Worm (Caenorhabditis elegans) whole organism, L1 larva: ENCODE measurements around the gene K08D8.7.
A peak's percentile ranks its signal among the peaks of the same experiment; 100 is the strongest.

Experiments
- F16B12.6 ChIP-seq: fragments of 150-350 bp; optimal IDR thresholded peaks from 2 replicates; lab custom pipeline; 2014; ENCODE audit warnings: missing biosample characterization, missing genetic modification characterization
- alr-1 ChIP-seq: fragments of 200-800 bp; sonication (Bioruptor generic); optimal IDR thresholded peaks from 2 replicates; lab custom pipeline; 2018; ENCODE audit warnings: borderline replicate concordance, mild to moderate bottlenecking, missing genetic modification characterization, missing compliant biosample characterization
- ama-1 ChIP-seq: fragments of 150-350 bp; optimal IDR thresholded peaks from 2 replicates; lab custom pipeline; 2014
- ceh-63 ChIP-seq: fragments of 200-800 bp; sonication (Bioruptor generic); optimal IDR thresholded peaks from 2 replicates; lab custom pipeline; 2018; ENCODE audit warnings: mild to moderate bottlenecking, missing genetic modification characterization, missing compliant biosample characterization
- ceh-8 ChIP-seq: fragments of 200-800 bp; sonication (Bioruptor generic); optimal IDR thresholded peaks from 2 replicates; lab custom pipeline; 2018; ENCODE audit warnings: mild to moderate bottlenecking, missing genetic modification characterization, moderate library complexity, missing compliant biosample characterization
- ceh-88 ChIP-seq: fragments of 200-800 bp; sonication (Bioruptor generic); IDR thresholded peaks from 2 replicates; pipeline ENCODE4 v1.3.6; 2022; ENCODE audit warnings: missing genetic modification characterization, missing compliant biosample characterization
- ces-1 ChIP-seq: fragments of 150-350 bp; optimal IDR thresholded peaks from 2 replicates; lab custom pipeline; 2014; ENCODE audit warnings: missing biosample characterization, missing genetic modification reagents, missing genetic modification characterization
- dsc-1 ChIP-seq: sonication (generic microtip); optimal IDR thresholded peaks from 2 replicates; lab custom pipeline; 2016; ENCODE audit warnings: mild to moderate bottlenecking, missing genetic modification characterization, missing compliant biosample characterization
- efl-3 ChIP-seq: fragments of 200-800 bp; sonication (Bioruptor generic); optimal IDR thresholded peaks from 2 replicates; lab custom pipeline; 2018; ENCODE audit warnings: mild to moderate bottlenecking, missing genetic modification characterization, missing compliant biosample characterization
- elt-2 ChIP-seq: sonication (generic microtip); optimal IDR thresholded peaks from 2 replicates; lab custom pipeline; 2016; ENCODE audit warnings: missing genetic modification characterization, mild to moderate bottlenecking, inconsistent platforms, missing compliant biosample characterization, missing genetic modification reagents
- fkh-10 ChIP-seq: sonication (generic microtip); optimal IDR thresholded peaks from 2 replicates; lab custom pipeline; 2017; ENCODE audit warnings: missing biosample characterization, missing genetic modification reagents, missing genetic modification characterization
- fkh-4 ChIP-seq: sonication (generic microtip); optimal IDR thresholded peaks from 2 replicates; lab custom pipeline; 2016; ENCODE audit warnings: missing compliant biosample characterization, missing genetic modification characterization, borderline replicate concordance
- fkh-8 ChIP-seq: sonication (generic microtip); optimal IDR thresholded peaks from 2 replicates; lab custom pipeline; 2016; ENCODE audit warnings: mild to moderate bottlenecking, missing genetic modification characterization, missing compliant biosample characterization
- irx-1 ChIP-seq: sonication (generic microtip); optimal IDR thresholded peaks from 2 replicates; lab custom pipeline; 2016; ENCODE audit warnings: missing genetic modification characterization, missing compliant biosample characterization
- lin-14 ChIP-seq: fragments of 200-800 bp; sonication (Bioruptor generic); optimal IDR thresholded peaks from 2 replicates; lab custom pipeline; 2018; ENCODE audit warnings: mild to moderate bottlenecking, missing genetic modification characterization, moderate library complexity, missing compliant biosample characterization
- lin-15B ChIP-seq: fragments of 150-350 bp; sonication (generic microtip); optimal IDR thresholded peaks from 3 replicates; lab custom pipeline; 2014; ENCODE audit warnings: missing biosample characterization, missing genetic modification characterization
- lin-35 ChIP-seq, 2 experiments: fragments of 150-350 bp; optimal IDR thresholded peaks; 2 replicates each; lab custom pipeline; 2014; ENCODE audit warnings: missing biosample characterization in 2 of 2, missing genetic modification characterization in 2 of 2, missing genetic modification reagents in 2 of 2
- lin-39 ChIP-seq: fragments of 150-350 bp; optimal IDR thresholded peaks from 2 replicates; lab custom pipeline; 2014; ENCODE audit warnings: missing biosample characterization, missing genetic modification reagents, missing genetic modification characterization
- mab-9 ChIP-seq: fragments of 200-800 bp; sonication (Bioruptor generic); IDR thresholded peaks from 2 replicates; pipeline ENCODE4 v1.3.6; 2022; ENCODE audit warnings: missing genetic modification reagents, missing genetic modification characterization, missing compliant biosample characterization
- mef-2 ChIP-seq: fragments of 150-350 bp; optimal IDR thresholded peaks from 2 replicates; lab custom pipeline; 2014; ENCODE audit warnings: missing biosample characterization, missing genetic modification characterization
- nhr-12 ChIP-seq: sonication (generic microtip); optimal IDR thresholded peaks from 2 replicates; lab custom pipeline; 2017; ENCODE audit warnings: missing biosample characterization, missing genetic modification characterization
- nhr-19 ChIP-seq: fragments of 200-800 bp; sonication (Bioruptor generic); conservative IDR thresholded peaks from 2 replicates; pipeline ENCODE4 v1.3.6; 2022; ENCODE audit warnings: missing genetic modification characterization, missing compliant biosample characterization
- nhr-20 ChIP-seq: sonication (generic microtip); optimal IDR thresholded peaks from 2 replicates; lab custom pipeline; 2016; ENCODE audit warnings: mild to moderate bottlenecking, missing genetic modification characterization, missing compliant biosample characterization
- nhr-28 ChIP-seq: fragments of 150-350 bp; optimal IDR thresholded peaks from 2 replicates; lab custom pipeline; 2014; ENCODE audit warnings: missing biosample characterization, missing genetic modification characterization
- nhr-47 ChIP-seq: sonication (generic microtip); optimal IDR thresholded peaks from 2 replicates; lab custom pipeline; 2016; ENCODE audit warnings: mild to moderate bottlenecking, missing genetic modification characterization, moderate library complexity, missing compliant biosample characterization
- nhr-71 ChIP-seq: sonication (generic microtip); optimal IDR thresholded peaks from 2 replicates; lab custom pipeline; 2016; ENCODE audit warnings: mild to moderate bottlenecking, missing genetic modification characterization, moderate library complexity, missing compliant biosample characterization
- nhr-84 ChIP-seq: sonication (generic microtip); optimal IDR thresholded peaks from 2 replicates; lab custom pipeline; 2017; ENCODE audit warnings: missing biosample characterization, missing genetic modification characterization
- nhr-90 ChIP-seq: sonication (generic microtip); optimal IDR thresholded peaks from 2 replicates; lab custom pipeline; 2016; ENCODE audit warnings: mild to moderate bottlenecking, missing genetic modification characterization, missing compliant biosample characterization; ENCODE audit not compliant: poor library complexity
- pag-3 ChIP-seq: sonication (generic microtip); optimal IDR thresholded peaks from 2 replicates; lab custom pipeline; 2017; ENCODE audit warnings: missing genetic modification characterization, mild to moderate bottlenecking, missing compliant biosample characterization, antibody characterized with exemption, borderline replicate concordance; ENCODE audit not compliant: insufficient read depth
- pqm-1 ChIP-seq: sonication (generic microtip); optimal IDR thresholded peaks from 3 replicates; lab custom pipeline; 2017; ENCODE audit warnings: missing biosample characterization, missing genetic modification characterization
- skn-1 ChIP-seq: fragments of 150-350 bp; optimal IDR thresholded peaks from 2 replicates; lab custom pipeline; 2014; ENCODE audit warnings: missing biosample characterization, missing genetic modification characterization
- snpc-4 ChIP-seq: fragments of 150-350 bp; optimal IDR thresholded peaks from 2 replicates; lab custom pipeline; 2014; ENCODE audit warnings: missing biosample characterization, missing genetic modification characterization
- sup-37 ChIP-seq: fragments of 200-800 bp; sonication (Bioruptor generic); optimal IDR thresholded peaks from 2 replicates; lab custom pipeline; 2018; ENCODE audit warnings: mild to moderate bottlenecking, missing genetic modification characterization, missing compliant biosample characterization
- swsn-7 ChIP-seq: sonication (generic microtip); optimal IDR thresholded peaks from 2 replicates; lab custom pipeline; 2016; ENCODE audit warnings: missing genetic modification characterization, missing compliant biosample characterization
- tlp-1 ChIP-seq: fragments of 150-350 bp; optimal IDR thresholded peaks from 2 replicates; lab custom pipeline; 2014; ENCODE audit warnings: missing biosample characterization, missing genetic modification characterization
- unc-130 ChIP-seq: fragments of 150-350 bp; optimal IDR thresholded peaks from 2 replicates; lab custom pipeline; 2017; ENCODE audit warnings: missing biosample characterization, missing genetic modification characterization, inconsistent platforms
- unc-30 ChIP-seq: sonication (generic microtip); optimal IDR thresholded peaks from 2 replicates; lab custom pipeline; 2017; ENCODE audit warnings: missing biosample characterization, missing genetic modification characterization
- unc-62 ChIP-seq: fragments of 150-350 bp; optimal IDR thresholded peaks from 2 replicates; lab custom pipeline; 2014; ENCODE audit warnings: missing biosample characterization, missing genetic modification reagents, missing genetic modification characterization
- unc-86 ChIP-seq: sonication (generic microtip); optimal IDR thresholded peaks from 2 replicates; lab custom pipeline; 2016; ENCODE audit warnings: missing genetic modification characterization, missing compliant biosample characterization
- vab-15 ChIP-seq: sonication (generic microtip); optimal IDR thresholded peaks from 2 replicates; lab custom pipeline; 2017; ENCODE audit warnings: missing genotype, mild to moderate bottlenecking, missing genetic modification characterization, missing compliant biosample characterization
- xbp-1 ChIP-seq: sonication (generic microtip); optimal IDR thresholded peaks from 2 replicates; lab custom pipeline; 2016; ENCODE audit warnings: missing genetic modification characterization, missing compliant biosample characterization
- zag-1 ChIP-seq: fragments of 150-350 bp; optimal IDR thresholded peaks from 2 replicates; lab custom pipeline; 2014; ENCODE audit warnings: missing biosample characterization, missing genetic modification characterization
- zip-4 ChIP-seq: fragments of 200-800 bp; sonication (Bioruptor generic); optimal IDR thresholded peaks from 2 replicates; lab custom pipeline; 2018; ENCODE audit warnings: mild to moderate bottlenecking, missing genetic modification characterization, moderate library complexity, missing compliant biosample characterization
- ztf-4 ChIP-seq: fragments of 150-350 bp; optimal IDR thresholded peaks from 2 replicates; lab custom pipeline; 2014; ENCODE audit warnings: missing biosample characterization, missing genetic modification characterization

Gene K08D8.7

DNA sequence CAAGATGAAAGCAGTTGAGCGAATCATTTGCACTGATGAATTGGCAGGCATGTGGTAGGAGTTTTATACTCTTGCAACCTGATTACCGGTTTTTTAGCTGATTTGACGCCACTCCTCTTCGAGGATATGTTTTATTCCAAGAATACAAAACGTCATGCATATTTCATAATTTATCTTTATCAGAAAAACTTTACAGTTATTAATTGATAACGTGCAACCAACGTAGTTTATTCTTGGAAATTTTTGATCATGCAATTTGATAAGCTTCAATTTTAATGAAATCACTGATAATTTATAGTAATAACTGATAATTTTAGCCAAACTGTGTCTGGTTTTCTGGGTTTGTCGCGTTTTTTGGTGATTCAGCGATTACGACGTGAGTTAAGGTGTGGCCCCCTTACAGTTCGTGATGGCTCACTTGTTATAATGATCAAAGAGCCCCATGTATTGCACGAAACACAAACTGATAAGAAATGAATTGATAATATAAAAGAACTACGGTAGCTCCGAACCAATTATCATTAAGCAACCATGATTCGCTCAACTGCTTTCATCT is 39.7 kb downstream of the K08D8.7 start, which contains the start of the genes cld-1 and dod-21:
Gene cld-1, minus strand, starts transcription at position 51 of the 556 bp plus-strand sequence.
Gene dod-21, plus strand, starts transcription at position 518 of the 556 bp plus-strand sequence.
- peak; percentile 28 for TF ChIP-seq nhr-90 (tag; lab: Kevin White, UChicago)
- no peak for TF ChIP-seq ces-1 (GFP tag; lab: Kevin White, UChicago)
- no peak for TF ChIP-seq unc-130 (tag; lab: Kevin White, UChicago)
- no peak for TF ChIP-seq fkh-8
- TF ChIP-seq nhr-28 (tag; lab: Kevin White, UChicago) = no peak
- no peak for TF ChIP-seq lin-15B (tag; lab: Kevin White, UChicago)
- no peak for TF ChIP-seq ama-1 (lab: Kevin White, UChicago)
- TF ChIP-seq tlp-1 (tag; lab: Kevin White, UChicago) = peak; percentile 66
- TF ChIP-seq unc-86 (tag; lab: Kevin White, UChicago) = no peak
- no peak for TF ChIP-seq zip-4 (GFP tag; lab: Kevin White, UChicago)
- TF ChIP-seq snpc-4 = no peak
- TF ChIP-seq F16B12.6 (tag; lab: Kevin White, UChicago) = no peak
- no peak for TF ChIP-seq lin-39 (tag; lab: Kevin White, UChicago)
- no peak for TF ChIP-seq fkh-4
- no peak for TF ChIP-seq ceh-8
- no peak for TF ChIP-seq ceh-63 (GFP tag; lab: Kevin White, UChicago)
- TF ChIP-seq dsc-1 (tag; lab: Kevin White, UChicago) = no peak
- no peak for TF ChIP-seq skn-1 (tag; lab: Kevin White, UChicago)
- TF ChIP-seq lin-14 (GFP tag; lab: Kevin White, UChicago) = no peak
- no peak for TF ChIP-seq xbp-1
- no peak for TF ChIP-seq nhr-84
- TF ChIP-seq mef-2 = no peak
- no peak for TF ChIP-seq swsn-7
- no peak for TF ChIP-seq vab-15 (tag; lab: Kevin White, UChicago)
- TF ChIP-seq ztf-4 (tag; lab: Kevin White, UChicago) = no peak
- TF ChIP-seq mab-9 (GFP tag; lab: Robert Waterston, UW) = no peak
- no peak for TF ChIP-seq pag-3 (tag; lab: Kevin White, UChicago)
- TF ChIP-seq alr-1 (tag; lab: Kevin White, UChicago) = no peak
- peak; percentile 14 for TF ChIP-seq nhr-20 (tag; lab: Kevin White, UChicago)
- TF ChIP-seq irx-1 (tag; lab: Kevin White, UChicago) = no peak
- no peak for TF ChIP-seq fkh-10 (GFP tag; lab: Kevin White, UChicago)
- TF ChIP-seq nhr-47 (tag; lab: Kevin White, UChicago) = no peak
- peak; percentile 100 for TF ChIP-seq elt-2 (tag; lab: Kevin White, UChicago)
- TF ChIP-seq nhr-71 (tag; lab: Kevin White, UChicago) = peak; percentile 40
- TF ChIP-seq ceh-88 (GFP tag; lab: Robert Waterston, UW) = no peak
- TF ChIP-seq lin-35 (GFP tag; optimal IDR thresholded peaks at IDR 0.05; lab: Kevin White, UChicago) = no peak
- no peak for TF ChIP-seq unc-30 (tag; lab: Kevin White, UChicago)
- no peak for TF ChIP-seq zag-1 (tag; lab: Kevin White, UChicago)
- no peak for TF ChIP-seq efl-3 (GFP tag; lab: Kevin White, UChicago)
- TF ChIP-seq sup-37 (GFP tag; lab: Kevin White, UChicago) = no peak
- peak; percentile 5 for TF ChIP-seq pqm-1
- no peak for TF ChIP-seq nhr-12
- no peak; the same call in 1 of the 2 replicates for TF ChIP-seq nhr-19 (GFP tag; lab: Robert Waterston, UW)
- no peak for TF ChIP-seq unc-62 (GFP tag; lab: Kevin White, UChicago)
- TF ChIP-seq, all 84 proteins: peak for 6
